Fruit fly (Drosophila melanogaster): Measurements from ENCODE around the gene p130CAS.

The p130CAS gene

DNA sequence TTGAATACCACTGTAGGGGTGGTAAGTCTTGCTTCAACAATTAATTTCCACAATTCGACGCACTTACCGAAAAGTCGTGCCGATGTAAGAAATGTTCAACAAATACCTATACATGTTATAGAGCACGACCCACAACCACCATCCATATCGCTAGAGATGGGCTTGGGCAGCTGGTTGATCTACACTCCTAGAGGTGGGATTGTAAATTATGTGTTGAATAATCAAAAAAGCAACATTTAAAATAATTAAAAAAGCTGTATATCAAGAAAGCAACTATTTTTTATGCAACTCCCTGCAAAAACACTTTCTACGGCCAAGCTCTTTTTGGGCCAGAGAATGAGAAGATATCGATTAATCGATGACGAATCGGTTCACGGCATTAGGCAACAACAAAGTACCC, 31.6 kb downstream of the p130CAS start, which contains the start of the genes CG34140, Mkp and Mtch (continued):
- TF ChIP-seq Abd-B (GFP tag; optimal IDR thresholded peaks at IDR 0.05) (peak; percentile 84), CG11247 (GFP tag; IDR thresholded peaks at IDR 0.05) (peak; percentile 76), CG10543 (GFP tag; optimal IDR thresholded peaks at IDR 0.05) (peak; percentile 87), CG12299 (tag; optimal IDR thresholded peaks at IDR 0.05) (peak; percentile 77), Sox102F (GFP tag; optimal IDR thresholded peaks at IDR 0.05) (no peak), YL-1 (GFP tag; optimal IDR thresholded peaks at IDR 0.05) (peak; percentile 98), CG8765 (GFP tag; IDR thresholded peaks at IDR 0.05) (peak; percentile 58; the same call in 1 of the 2 replicates), mam (GFP tag; optimal IDR thresholded peaks at IDR 0.05) (peak; percentile 93), CG15011 (GFP tag; optimal IDR thresholded peaks at IDR 0.05) (no peak), Lhr (GFP tag; optimal IDR thresholded peaks at IDR 0.05) (no peak), ind (GFP tag; optimal IDR thresholded peaks at IDR 0.05) (peak; percentile 91), tap (tag; optimal IDR thresholded peaks at IDR 0.05) (no peak), CG17186 (GFP tag; optimal IDR thresholded peaks at IDR 0.05) (peak; percentile 77), pfk (GFP tag; optimal IDR thresholded peaks at IDR 0.05) (peak; percentile 18), NFAT (GFP tag; IDR thresholded peaks at IDR 0.05) (peak; percentile 76; the same call in 1 of the 2 replicates), MTF-1 (GFP tag; optimal IDR thresholded peaks at IDR 0.05; ENCODE audit: borderline replicate concordance) (peak; percentile 26), CG4282 (GFP tag; optimal IDR thresholded peaks at IDR 0.05) (peak; percentile 71), sqz (GFP tag; optimal IDR thresholded peaks at IDR 0.05) (no peak), GATAe (GFP tag; conservative IDR thresholded peaks at IDR 0.05) (no peak), gsb-n (tag; optimal IDR thresholded peaks at IDR 0.05) (no peak), mirr (GFP tag; optimal IDR thresholded peaks at IDR 0.05) (no peak), Pdp1 (GFP tag; optimal IDR thresholded peaks at IDR 0.05) (peak; percentile 90 to 99), lbe (GFP tag; optimal IDR thresholded peaks at IDR 0.05) (peak; percentile 93), Dip2 (GFP tag; IDR thresholded peaks at IDR 0.05) (no peak), CG10431 (GFP tag; optimal IDR thresholded peaks at IDR 0.05) (peak; percentile 85), dm (GFP tag; optimal IDR thresholded peaks at IDR 0.05) (peak; percentile 85), CG12659 (GFP tag; optimal IDR thresholded peaks at IDR 0.05) (peak; percentile 89), wdn (GFP tag; IDR thresholded peaks at IDR 0.05) (peak; percentile 67; the same call in 1 of the 2 replicates), repo (GFP tag; optimal IDR thresholded peaks at IDR 0.05) (peak; percentile 82), CG34422 (GFP tag; IDR thresholded peaks at IDR 0.05) (peak; percentile 89), HLH3B (GFP tag; IDR thresholded peaks at IDR 0.05) (peak; percentile 82), az2 (GFP tag; optimal IDR thresholded peaks at IDR 0.05) (peak; percentile 88), CG6765 (GFP tag; optimal IDR thresholded peaks at IDR 0.05) (peak; percentile 56), CG32532 (GFP tag; IDR thresholded peaks at IDR 0.05) (peak; percentile 91), lmd (GFP tag; IDR thresholded peaks at IDR 0.05) (peak; percentile 71), Awh (GFP tag; IDR thresholded peaks at IDR 0.05) (peak; percentile 72), her (GFP tag; optimal IDR thresholded peaks at IDR 0.05) (peak; percentile 79), C15 (GFP tag; IDR thresholded peaks at IDR 0.05) (peak; percentile 67; the same call in 1 of the 3 replicates), Ravus (GFP tag; IDR thresholded peaks at IDR 0.05) (peak; percentile 25; the same call in 1 of the 2 replicates), CG4360 (GFP tag; IDR thresholded peaks at IDR 0.05) (peak; percentile 71), CG34376 (GFP tag; optimal IDR thresholded peaks at IDR 0.05) (peak; percentile 69), CG1233 (GFP tag; optimal IDR thresholded peaks at IDR 0.05) (peak; percentile 74), CG17361 (GFP tag; IDR thresholded peaks at IDR 0.05) (no peak; the same call in 1 of the 3 replicates), Usf (GFP tag; optimal IDR thresholded peaks at IDR 0.05) (peak; percentile 32), al (GFP tag; IDR thresholded peaks at IDR 0.05) (peak; percentile 73), abd-A (tag; optimal IDR thresholded peaks at IDR 0.05) (no peak), CG17328 (GFP tag; IDR thresholded peaks at IDR 0.05) (peak; percentile 71), oc (tag; optimal IDR thresholded peaks at IDR 0.05) (no peak), CG3407 (GFP tag; optimal IDR thresholded peaks at IDR 0.05) (no peak), pan (optimal IDR thresholded peaks at IDR 0.05) (no peak), pan (GFP tag; optimal IDR thresholded peaks at IDR 0.05 in 1 of 2, IDR thresholded peaks at IDR 0.05 in 1 of 2) (peak in 1 of 2 experiments; percentile 80)

Data from whole organism, embryonic.